Worm (Caenorhabditis elegans) whole organism, midembryonic: ENCODE measurements around the gene C07G2.5.

Experiments
- T22C8.4 ChIP-seq: fragments of 200-800 bp; sonication (Bioruptor generic); IDR thresholded peaks from 2 replicates; pipeline ENCODE4 v1.3.6; 2022; ENCODE audit warnings: missing genetic modification characterization, missing compliant biosample characterization
- cog-1 ChIP-seq: sonication (generic microtip); optimal IDR thresholded peaks from 2 replicates; lab custom pipeline; 2016; ENCODE audit warnings: missing genetic modification characterization, missing compliant biosample characterization
- flt-1 ChIP-seq: fragments of 200-800 bp; sonication (Bioruptor generic); IDR thresholded peaks from 2 replicates; pipeline ENCODE4 v1.3.6; 2022; ENCODE audit warnings: missing genetic modification characterization, missing compliant biosample characterization
- klf-2 ChIP-seq: fragments of 200-800 bp; sonication (Bioruptor generic); conservative IDR thresholded peaks from 2 replicates; pipeline ENCODE4 v1.3.6; 2022; ENCODE audit warnings: missing genetic modification reagents, missing genetic modification characterization, missing compliant biosample characterization
- med-1 ChIP-seq: sonication (generic microtip); optimal IDR thresholded peaks from 2 replicates; lab custom pipeline; 2017; ENCODE audit warnings: missing genetic modification characterization, mild to moderate bottlenecking, missing compliant biosample characterization, antibody characterized with exemption, missing genetic modification reagents; ENCODE audit not compliant: insufficient read depth
- ref-1 ChIP-seq: fragments of 200-800 bp; sonication (Bioruptor generic); conservative IDR thresholded peaks from 2 replicates; pipeline ENCODE4 v1.3.6; 2022; ENCODE audit warnings: missing genetic modification reagents, missing genetic modification characterization, missing compliant biosample characterization
- tab-1 ChIP-seq: fragments of 200-800 bp; sonication (Bioruptor generic); IDR thresholded peaks from 2 replicates; pipeline ENCODE4 v1.3.6; 2022; ENCODE audit warnings: missing genetic modification characterization, missing compliant biosample characterization
- ztf-23 ChIP-seq: fragments of 200-800 bp; sonication (Bioruptor generic); IDR thresholded peaks from 2 replicates; pipeline ENCODE4 v1.3.6; 2022; ENCODE audit warnings: missing genetic modification reagents, missing genetic modification characterization, missing compliant biosample characterization
- ztf-29 ChIP-seq: fragments of 200-800 bp; sonication (Bioruptor generic); IDR thresholded peaks from 2 replicates; pipeline ENCODE4 v1.3.6; 2022; ENCODE audit warnings: missing genetic modification reagents, missing genetic modification characterization, missing compliant biosample characterization

The C07G2.5 gene

ce11 chrIII:4482986-4483385, 15.9 kb downstream of the C07G2.5 start:
- TF ChIP-seq med-1 (GFP tag; lab: Kevin White, UChicago) = no peak
- no peak for TF ChIP-seq flt-1 (GFP tag; lab: Robert Waterston, UW)
- TF ChIP-seq ztf-23 (GFP tag; lab: Robert Waterston, UW) = no peak
- TF ChIP-seq klf-2 = no peak
- TF ChIP-seq cog-1 = no peak
- no peak for TF ChIP-seq ref-1 (GFP tag; lab: Robert Waterston, UW)
- TF ChIP-seq tab-1 (GFP tag; lab: Robert Waterston, UW) = no peak
- TF ChIP-seq T22C8.4 (GFP tag; lab: Robert Waterston, UW) = no peak
- no peak for TF ChIP-seq ztf-29 (GFP tag; lab: Robert Waterston, UW)

ce11 chrIII:4481787-4482186, 17.1 kb downstream of the C07G2.5 start:
- TF ChIP-seq tab-1 (GFP tag; lab: Robert Waterston, UW) = no peak

ce11 chrIII:4477472-4477871, 21.4 kb downstream of the C07G2.5 start, which contains the start of gene ins-17:
ins-17 (minus strand) TSS chrIII:4477572.
- no peak for TF ChIP-seq klf-2
- TF ChIP-seq T22C8.4 (GFP tag; lab: Robert Waterston, UW) = no peak
- no peak for TF ChIP-seq cog-1
- TF ChIP-seq ref-1 (GFP tag; lab: Robert Waterston, UW) = no peak

ce11 chrIII:4476806-4477205, 22.0 kb downstream of the C07G2.5 start:
- TF ChIP-seq flt-1 (GFP tag; lab: Robert Waterston, UW) (no peak), tab-1 (GFP tag; lab: Robert Waterston, UW) (no peak), ztf-23 (GFP tag; lab: Robert Waterston, UW) (no peak), klf-2 (no peak), cog-1 (no peak), ztf-29 (GFP tag; lab: Robert Waterston, UW) (no peak), ref-1 (GFP tag; lab: Robert Waterston, UW) (no peak), T22C8.4 (GFP tag; lab: Robert Waterston, UW) (no peak), med-1 (GFP tag; lab: Kevin White, UChicago) (no peak)

- no peak for TF ChIP-seq ztf-23 (GFP tag; lab: Robert Waterston, UW)
- TF ChIP-seq klf-2 = no peak
- no peak for TF ChIP-seq T22C8.4 (GFP tag; lab: Robert Waterston, UW)
- TF ChIP-seq ztf-29 (GFP tag; lab: Robert Waterston, UW) = no peak
- no peak for TF ChIP-seq cog-1
- TF ChIP-seq ref-1 (GFP tag; lab: Robert Waterston, UW) = no peak
- TF ChIP-seq tab-1 (GFP tag; lab: Robert Waterston, UW) = no peak
- TF ChIP-seq med-1 (GFP tag; lab: Kevin White, UChicago) = no peak
- no peak for TF ChIP-seq flt-1 (GFP tag; lab: Robert Waterston, UW)
These were observed 22.5 kb downstream of the C07G2.5 start for ce11 chrIII:4476313-4476712.

ce11 chrIII:4475428-4475968, 23.3 kb downstream of the C07G2.5 start, which contains the start of gene rps-1:
rps-1 (plus strand) TSS chrIII:4475918.
- TF ChIP-seq T22C8.4 (GFP tag; lab: Robert Waterston, UW) = peak; percentile 29
- peak; percentile 89 for TF ChIP-seq flt-1 (GFP tag; lab: Robert Waterston, UW)
- 0 out of 2 replicates have a peak, but pooled peaks have one; percentile 44 for TF ChIP-seq klf-2
- no peak for TF ChIP-seq tab-1 (GFP tag; lab: Robert Waterston, UW)
- peak; percentile 83 for TF ChIP-seq cog-1
- TF ChIP-seq med-1 (GFP tag; lab: Kevin White, UChicago) = peak; percentile 22
- TF ChIP-seq ztf-29 (GFP tag; lab: Robert Waterston, UW) = peak; percentile 70
- TF ChIP-seq ref-1 (GFP tag; lab: Robert Waterston, UW) = no peak
- peak; percentile 89 for TF ChIP-seq ztf-23 (GFP tag; lab: Robert Waterston, UW)

- TF ChIP-seq ztf-29 (GFP tag; lab: Robert Waterston, UW) (no peak), flt-1 (GFP tag; lab: Robert Waterston, UW) (no peak), ztf-23 (GFP tag; lab: Robert Waterston, UW) (no peak), med-1 (GFP tag; lab: Kevin White, UChicago) (no peak)
These were observed 23.9 kb downstream of the C07G2.5 start, which contains the start of gene ifet-1 for ce11 chrIII:4474908-4475307. ifet-1 (minus strand) TSS chrIII:4475150.

- TF ChIP-seq T22C8.4 (GFP tag; lab: Robert Waterston, UW) = peak; percentile 94
- TF ChIP-seq cog-1 = peak; percentile 81
- TF ChIP-seq tab-1 (GFP tag; lab: Robert Waterston, UW) = peak; percentile 97
- peak; percentile 88 for TF ChIP-seq ztf-23 (GFP tag; lab: Robert Waterston, UW)
- peak; percentile 91 for TF ChIP-seq klf-2
- peak; percentile 78 for TF ChIP-seq med-1 (GFP tag; lab: Kevin White, UChicago)
- peak; percentile 94 for TF ChIP-seq ref-1 (GFP tag; lab: Robert Waterston, UW)
- TF ChIP-seq ztf-29 (GFP tag; lab: Robert Waterston, UW) = peak; percentile 83; the same call in 1 of the 2 replicates
- peak; percentile 97 for TF ChIP-seq flt-1 (GFP tag; lab: Robert Waterston, UW)
These were observed 28.0 kb downstream of the C07G2.5 start for ce11 chrIII:4470793-4471192.

ce11 chrIII:4468812-4469211, 30.0 kb downstream of the C07G2.5 start, which contains the start of gene mstr-2:
mstr-2 (plus strand) TSS chrIII:4469112.
- no peak for TF ChIP-seq ztf-23 (GFP tag; lab: Robert Waterston, UW)
- TF ChIP-seq flt-1 (GFP tag; lab: Robert Waterston, UW) = no peak
- TF ChIP-seq ztf-29 (GFP tag; lab: Robert Waterston, UW) = no peak

- TF ChIP-seq klf-2 (no peak), T22C8.4 (GFP tag; lab: Robert Waterston, UW) (no peak), ztf-29 (GFP tag; lab: Robert Waterston, UW) (no peak), ztf-23 (GFP tag; lab: Robert Waterston, UW) (no peak), ref-1 (GFP tag; lab: Robert Waterston, UW) (no peak), cog-1 (no peak), tab-1 (GFP tag; lab: Robert Waterston, UW) (no peak)
These were observed 30.4 kb downstream of the C07G2.5 start for ce11 chrIII:4468390-4468789.
